Worm (Caenorhabditis elegans): Measurements from ENCODE around the gene C44B9.2.

ce11 chrIII:10903009-10903609 lies 27.9 kb downstream of the C44B9.2 start:
- TF ChIP-seq ceh-9 (tag; optimal IDR thresholded peaks at IDR 0.05) (no peak), mdl-1 (tag; optimal IDR thresholded peaks at IDR 0.05) (no peak), ceh-82 (tag; optimal IDR thresholded peaks at IDR 0.05) (no peak), nhr-25 (tag; optimal IDR thresholded peaks at IDR 0.05) (no peak), nhr-28 (tag; optimal IDR thresholded peaks at IDR 0.05) (no peak), unc-62 (GFP tag; optimal IDR thresholded peaks at IDR 0.05) (no peak), aly-2 (tag; optimal IDR thresholded peaks at IDR 0.05) (no peak)

Measured in whole organism, L3 larva.